Worm (Caenorhabditis elegans) whole organism, young adult: ENCODE measurements around the gene F52C9.3.

Source experiments
- B0336.3 ChIP-seq: fragments of 200-800 bp; sonication (Bioruptor generic); IDR thresholded peaks from 2 replicates; pipeline ENCODE4 v1.3.6; 2022; ENCODE audit warnings: missing genetic modification characterization, missing compliant biosample characterization
- C06A6.2 ChIP-seq: fragments of 200-800 bp; sonication (Bioruptor generic); conservative IDR thresholded peaks from 2 replicates; pipeline ENCODE4 v1.3.6; 2022; ENCODE audit warnings: missing genetic modification characterization, missing compliant biosample characterization
- C17E4.6 ChIP-seq: fragments of 200-800 bp; sonication (Bioruptor generic); IDR thresholded peaks from 2 replicates; pipeline ENCODE4 v1.3.6; 2022; ENCODE audit warnings: missing genetic modification reagents, missing genetic modification characterization, missing compliant biosample characterization
- F33H1.4 ChIP-seq: fragments of 200-800 bp; sonication (Bioruptor generic); IDR thresholded peaks from 2 replicates; pipeline ENCODE4 v1.3.6; 2022; ENCODE audit warnings: missing genetic modification reagents, missing genetic modification characterization, missing compliant biosample characterization
- F57C9.4 ChIP-seq: sonication (generic microtip); optimal IDR thresholded peaks from 2 replicates; lab custom pipeline; 2017; ENCODE audit warnings: mild to moderate bottlenecking, missing genetic modification characterization, missing compliant biosample characterization
- K11D2.4 ChIP-seq: fragments of 200-800 bp; sonication (Bioruptor generic); IDR thresholded peaks from 2 replicates; pipeline ENCODE4 v1.3.6; 2022; ENCODE audit warnings: missing genetic modification reagents, missing genetic modification characterization, missing compliant biosample characterization
- K12H6.12 ChIP-seq: fragments of 200-800 bp; sonication (Bioruptor generic); optimal IDR thresholded peaks from 2 replicates; lab custom pipeline; 2018; ENCODE audit warnings: mild to moderate bottlenecking, missing genetic modification characterization, missing compliant biosample characterization
- T26A5.8 ChIP-seq: sonication (generic microtip); optimal IDR thresholded peaks from 2 replicates; lab custom pipeline; 2016; ENCODE audit warnings: missing genetic modification characterization, missing compliant biosample characterization
- Y67H2A.10 ChIP-seq: fragments of 200-800 bp; sonication (Bioruptor generic); conservative IDR thresholded peaks from 2 replicates; pipeline ENCODE4 v1.3.6; 2022; ENCODE audit warnings: missing genetic modification reagents, missing genetic modification characterization, missing compliant biosample characterization
- aptf-2 ChIP-seq: fragments of 200-800 bp; sonication (Bioruptor generic); conservative IDR thresholded peaks from 2 replicates; pipeline ENCODE4 v1.3.6; 2022; ENCODE audit warnings: missing genetic modification reagents, missing genetic modification characterization, missing compliant biosample characterization
- aptf-3 ChIP-seq: fragments of 200-800 bp; sonication (Bioruptor generic); IDR thresholded peaks from 2 replicates; pipeline ENCODE4 v1.3.6; 2022; ENCODE audit warnings: missing genetic modification characterization, missing compliant biosample characterization
- attf-5 ChIP-seq: fragments of 200-800 bp; sonication (Bioruptor generic); optimal IDR thresholded peaks from 2 replicates; lab custom pipeline; 2018; ENCODE audit warnings: mild to moderate bottlenecking, missing genetic modification characterization, missing compliant biosample characterization
- ccch-3 ChIP-seq: fragments of 200-800 bp; sonication (Bioruptor generic); optimal IDR thresholded peaks from 2 replicates; lab custom pipeline; 2018; ENCODE audit warnings: mild to moderate bottlenecking, missing genetic modification characterization, missing compliant biosample characterization
- cebp-1 ChIP-seq, 2 experiments: fragments of 200-800 bp in 1 of 2; sonication (Bioruptor generic) in 1 of 2; sonication (generic microtip) in 1 of 2; IDR thresholded peaks in 1 of 2; optimal IDR thresholded peaks in 1 of 2; 2 replicates each; pipeline versions ENCODE4 v1.3.6 to Lab custom; 2017 to 2022; ENCODE audit warnings: missing compliant biosample characterization in 2 of 2, missing genetic modification characterization in 2 of 2, mild to moderate bottlenecking in 1 of 2, missing genetic modification reagents in 1 of 2, moderate library complexity in 1 of 2
- cebp-2 ChIP-seq: fragments of 200-800 bp; sonication (Bioruptor generic); IDR thresholded peaks from 2 replicates; pipeline ENCODE4 v1.3.6; 2022; ENCODE audit warnings: missing genetic modification characterization, missing compliant biosample characterization
- ceh-40 ChIP-seq: fragments of 200-800 bp; sonication (Bioruptor generic); IDR thresholded peaks from 2 replicates; pipeline ENCODE4 v1.3.6; 2022; ENCODE audit warnings: missing genetic modification characterization, missing compliant biosample characterization
- ceh-79 ChIP-seq: sonication (generic microtip); optimal IDR thresholded peaks from 2 replicates; lab custom pipeline; 2017; ENCODE audit warnings: mild to moderate bottlenecking, missing genetic modification characterization, missing compliant biosample characterization
- dpff-1 ChIP-seq: sonication (generic microtip); optimal IDR thresholded peaks from 2 replicates; lab custom pipeline; 2017; ENCODE audit warnings: mild to moderate bottlenecking, missing genetic modification characterization, missing compliant biosample characterization
- ekl-4 ChIP-seq: fragments of 200-800 bp; sonication (Bioruptor generic); IDR thresholded peaks from 2 replicates; pipeline ENCODE4 v1.3.6; 2022; ENCODE audit warnings: missing genetic modification reagents, missing genetic modification characterization, missing compliant biosample characterization
- hmg-20 ChIP-seq: fragments of 200-800 bp; sonication (Bioruptor generic); IDR thresholded peaks from 2 replicates; pipeline ENCODE4 v1.3.6; 2022; ENCODE audit warnings: missing genetic modification reagents, missing genetic modification characterization, missing compliant biosample characterization
- hrde-1 ChIP-seq: sonication (generic microtip); optimal IDR thresholded peaks from 2 replicates; lab custom pipeline; 2016; ENCODE audit warnings: missing genetic modification characterization, mild to moderate bottlenecking, missing compliant biosample characterization, moderate library complexity, missing genotype, missing genetic modification reagents, borderline replicate concordance
- hsf-1 ChIP-seq: fragments of 200-800 bp; sonication (Bioruptor generic); IDR thresholded peaks from 2 replicates; pipeline ENCODE4 v1.3.6; 2022; ENCODE audit warnings: missing genetic modification reagents, missing genetic modification characterization, missing compliant biosample characterization
- lag-1 ChIP-seq: fragments of 200-800 bp; sonication (Bioruptor generic); IDR thresholded peaks from 2 replicates; pipeline ENCODE4 v1.3.6; 2022; ENCODE audit warnings: missing genetic modification reagents, missing genetic modification characterization, missing compliant biosample characterization
- let-607 ChIP-seq, 2 experiments: fragments of 200-800 bp in 1 of 2; sonication (Bioruptor generic) in 1 of 2; sonication (generic microtip) in 1 of 2; optimal IDR thresholded peaks; 2 replicates each; lab custom pipeline; 2016 to 2018; ENCODE audit warnings: mild to moderate bottlenecking in 2 of 2, missing compliant biosample characterization in 2 of 2, missing genetic modification characterization in 2 of 2, moderate library complexity in 2 of 2, missing genotype in 1 of 2
- madf-8 ChIP-seq: fragments of 200-800 bp; sonication (Bioruptor generic); conservative IDR thresholded peaks from 2 replicates; pipeline ENCODE4 v1.3.6; 2022; ENCODE audit warnings: missing genetic modification reagents, missing genetic modification characterization, missing compliant biosample characterization
- mcd-1 ChIP-seq: fragments of 200-800 bp; sonication (Bioruptor generic); IDR thresholded peaks from 2 replicates; pipeline ENCODE4 v1.3.6; 2022; ENCODE audit warnings: missing genetic modification reagents, missing genetic modification characterization, missing compliant biosample characterization
- mel-28 ChIP-seq: sonication (generic microtip); optimal IDR thresholded peaks from 2 replicates; lab custom pipeline; 2016; ENCODE audit warnings: borderline replicate concordance, mild to moderate bottlenecking, missing genetic modification characterization, missing compliant biosample characterization
- nhr-80 ChIP-seq: sonication (generic microtip); optimal IDR thresholded peaks from 2 replicates; lab custom pipeline; 2016; ENCODE audit warnings: missing genetic modification characterization, missing compliant biosample characterization
- repo-1 ChIP-seq: sonication (generic microtip); optimal IDR thresholded peaks from 2 replicates; lab custom pipeline; 2017; ENCODE audit warnings: mild to moderate bottlenecking, missing genetic modification characterization, missing compliant biosample characterization
- rpc-1 ChIP-seq, 2 experiments: fragments of 150-350 bp in 1 of 2; sonication (generic microtip) in 1 of 2; optimal IDR thresholded peaks; 2 replicates each; lab custom pipeline; 2014 to 2018; ENCODE audit warnings: missing biosample characterization in 1 of 2, missing genetic modification characterization in 1 of 2, missing genetic modification reagents in 1 of 2, missing genotype in 1 of 2
- snpc-1.1 ChIP-seq: sonication (generic microtip); optimal IDR thresholded peaks from 2 replicates; lab custom pipeline; 2017; ENCODE audit warnings: missing genetic modification characterization, mild to moderate bottlenecking, missing compliant biosample characterization, antibody characterized with exemption, moderate library complexity, missing genotype, missing genetic modification reagents; ENCODE audit not compliant: insufficient read depth
- somi-1 ChIP-seq: fragments of 200-800 bp; sonication (Bioruptor generic); optimal IDR thresholded peaks from 2 replicates; lab custom pipeline; 2018; ENCODE audit warnings: mild to moderate bottlenecking, missing genetic modification characterization, missing compliant biosample characterization
- tbp1 ChIP-seq: fragments of 200-800 bp; sonication (Bioruptor generic); optimal IDR thresholded peaks from 2 replicates; lab custom pipeline; 2018; ENCODE audit warnings: mild to moderate bottlenecking, missing genetic modification characterization, missing compliant biosample characterization
- unc-130 ChIP-seq: sonication (generic microtip); optimal IDR thresholded peaks from 2 replicates; lab custom pipeline; 2016; ENCODE audit warnings: missing genetic modification reagents, missing genetic modification characterization, missing compliant biosample characterization
- zim-3 ChIP-seq: sonication (generic microtip); optimal IDR thresholded peaks from 2 replicates; lab custom pipeline; 2017; ENCODE audit warnings: mild to moderate bottlenecking, missing genetic modification characterization, moderate library complexity, missing compliant biosample characterization

F52C9.3 gene

DNA sequence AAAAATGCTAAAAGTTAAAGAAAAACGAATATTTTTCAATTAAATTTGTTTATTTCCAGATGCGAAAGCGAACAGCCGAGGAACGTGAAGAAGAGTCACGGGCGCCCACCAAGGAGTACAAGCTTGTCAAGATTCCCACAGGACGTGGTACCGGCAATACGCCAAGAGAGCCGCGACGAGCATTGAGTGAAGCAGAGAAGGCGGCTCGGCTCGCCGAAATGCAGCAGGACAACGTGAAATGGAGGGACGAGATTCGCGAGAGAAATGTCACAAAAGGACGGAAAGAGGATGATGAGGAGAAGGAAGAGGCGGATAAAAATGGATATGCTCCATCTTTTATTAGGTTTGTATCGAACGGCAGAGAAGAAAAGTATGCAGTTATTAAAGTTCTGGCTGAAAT, 11.3 kb upstream of the F52C9.3 start (continued):
- TF ChIP-seq somi-1: no peak
- TF ChIP-seq hsf-1 (GFP tag; lab: Robert Waterston, UW): no peak
- TF ChIP-seq, all 124 proteins: peak for 3

DNA sequence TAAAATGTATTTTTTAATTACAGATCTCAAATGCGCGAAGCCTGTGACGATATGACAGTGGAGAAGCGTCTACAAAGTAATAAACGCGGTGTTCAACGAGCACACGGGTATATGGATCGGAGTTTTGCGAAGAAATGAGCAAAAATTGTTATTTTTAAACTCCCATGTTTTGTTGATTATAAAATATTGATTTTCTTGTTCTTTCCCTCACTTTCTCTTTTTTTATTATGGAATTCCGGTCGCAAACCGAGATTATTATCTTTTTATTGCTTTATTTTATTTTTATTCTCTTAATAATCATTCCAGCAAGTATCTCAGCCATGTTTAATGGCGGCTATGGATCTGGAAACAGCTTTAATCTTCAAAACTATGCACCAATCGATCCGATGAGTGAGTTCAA, 10.7 kb upstream of the F52C9.3 start, which contains the start of gene pqe-1:
Gene pqe-1 (plus strand): TSS at position 301 of the 400 bp plus-strand sequence.
- TF ChIP-seq attf-5: no peak
- TF ChIP-seq rpc-1 (optimal IDR thresholded peaks at IDR 0.05; lab: Kevin White, UChicago): no peak
- no peak for TF ChIP-seq rpc-1 (tag; optimal IDR thresholded peaks at IDR 0.05; lab: Kevin White, UChicago)
- TF ChIP-seq tbp1 (GFP tag; lab: Kevin White, UChicago): no peak
- no peak for TF ChIP-seq K11D2.4
- TF ChIP-seq F57C9.4 (tag; lab: Kevin White, UChicago): no peak
- TF ChIP-seq lag-1 (GFP tag; lab: Robert Waterston, UW): no peak
- TF ChIP-seq ceh-79 (tag; lab: Kevin White, UChicago): no peak
- no peak for TF ChIP-seq cebp-2 (GFP tag; lab: Robert Waterston, UW)
- TF ChIP-seq repo-1 (tag; lab: Kevin White, UChicago): no peak

DNA sequence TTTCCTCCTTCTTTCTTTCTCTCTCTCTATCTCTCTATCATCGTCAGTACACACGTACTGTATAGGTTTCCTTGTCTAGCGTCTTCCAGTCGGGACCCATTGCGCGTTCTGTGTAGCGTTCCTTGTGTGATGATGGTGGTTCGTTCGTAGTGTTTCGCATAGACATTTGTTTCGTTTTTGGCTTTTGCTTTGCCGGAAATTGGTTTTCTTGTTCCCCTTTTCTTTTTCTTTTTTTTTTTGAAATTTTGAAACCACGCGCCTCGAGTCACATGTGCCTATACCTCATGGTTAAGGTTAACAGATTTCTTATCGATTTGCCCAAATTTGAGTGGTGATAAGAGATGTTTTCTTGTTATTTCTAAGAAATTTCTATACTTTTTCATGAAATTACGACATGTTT, 3.1 kb upstream of the F52C9.3 start:
- TF ChIP-seq Y67H2A.10 (GFP tag; lab: Robert Waterston, UW): no peak
- TF ChIP-seq T26A5.8 (tag; lab: Kevin White, UChicago): no peak
- no peak for TF ChIP-seq C17E4.6
- TF ChIP-seq dpff-1 (tag; lab: Kevin White, UChicago): no peak
- TF ChIP-seq madf-8 (GFP tag; lab: Robert Waterston, UW): no peak
- no peak for TF ChIP-seq snpc-1.1 (tag; lab: Kevin White, UChicago)
- no peak for TF ChIP-seq cebp-1 (GFP tag; IDR thresholded peaks at IDR 0.05; lab: Robert Waterston, UW)
- TF ChIP-seq cebp-1 (tag; optimal IDR thresholded peaks at IDR 0.05; lab: Kevin White, UChicago): peak; percentile 17
- TF ChIP-seq K12H6.12 (tag; lab: Kevin White, UChicago): no peak
- no peak for TF ChIP-seq let-607 (tag; optimal IDR thresholded peaks at IDR 0.05; lab: Kevin White, UChicago)
- TF ChIP-seq repo-1 (tag; lab: Kevin White, UChicago): no peak
- TF ChIP-seq zim-3 (tag; lab: Kevin White, UChicago): no peak
- TF ChIP-seq nhr-80 (tag; lab: Kevin White, UChicago): peak; percentile 8
- TF ChIP-seq unc-130 (GFP tag; lab: Kevin White, UChicago): no peak
- no peak for TF ChIP-seq hrde-1
- no peak for TF ChIP-seq B0336.3 (GFP tag; lab: Robert Waterston, UW)

DNA sequence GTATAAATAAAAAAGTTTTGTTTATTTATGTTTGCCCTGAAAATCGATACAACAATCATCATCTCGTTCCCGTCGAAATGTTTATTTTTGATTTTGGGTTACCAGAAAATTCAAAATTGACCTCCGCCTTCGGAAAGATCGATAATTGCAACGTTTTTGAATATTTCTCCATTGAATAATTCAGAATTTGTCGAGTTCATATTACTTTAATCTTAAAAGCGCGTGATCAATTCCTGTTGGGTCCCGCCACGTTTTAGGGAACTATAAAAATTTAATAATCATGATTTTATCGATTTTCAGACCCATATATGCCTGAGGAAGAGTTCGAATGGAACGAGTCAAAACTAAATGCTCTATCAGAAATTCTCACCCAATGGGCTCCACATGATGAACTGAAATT, 4.6 kb downstream of the F52C9.3 start, which contains the start of gene sorf-2:
Gene sorf-2 (plus strand): TSS at position 301 of the 400 bp plus-strand sequence.
- TF ChIP-seq hmg-20 (GFP tag; lab: Robert Waterston, UW): no peak
- no peak for TF ChIP-seq ekl-4
- no peak for TF ChIP-seq aptf-3 (GFP tag; lab: Robert Waterston, UW)
- no peak for TF ChIP-seq aptf-2 (GFP tag; lab: Robert Waterston, UW)
- no peak for TF ChIP-seq F33H1.4 (GFP tag; lab: Robert Waterston, UW)
- TF ChIP-seq mel-28 (tag; lab: Kevin White, UChicago): no peak
- no peak for TF ChIP-seq ccch-3 (GFP tag; lab: Kevin White, UChicago)
- no peak for TF ChIP-seq ceh-40 (GFP tag; lab: Robert Waterston, UW)
- no peak for TF ChIP-seq mcd-1 (GFP tag; lab: Robert Waterston, UW)
- no peak for TF ChIP-seq nhr-80 (tag; lab: Kevin White, UChicago)
- no peak for TF ChIP-seq dpff-1 (tag; lab: Kevin White, UChicago)
- no peak for TF ChIP-seq C06A6.2 (GFP tag; lab: Robert Waterston, UW)
